Worm (Caenorhabditis elegans) whole organism, L3 larva: Measurements from ENCODE around the gene Y42G9A.3.

Source experiments
- R02D3.7 ChIP-seq: fragments of 150-350 bp; optimal IDR thresholded peaks from 2 replicates; lab custom pipeline; 2014; ENCODE audit warnings: missing biosample characterization, missing genetic modification characterization
- ZK546.5 ChIP-seq: sonication (generic microtip); optimal IDR thresholded peaks from 2 replicates; lab custom pipeline; 2017; ENCODE audit warnings: missing biosample characterization, missing genetic modification characterization
- aly-2 ChIP-seq: fragments of 150-350 bp; optimal IDR thresholded peaks from 2 replicates; lab custom pipeline; 2014; ENCODE audit warnings: missing biosample characterization, missing genetic modification characterization
- ama-1 ChIP-seq: fragments of 150-350 bp; optimal IDR thresholded peaks from 2 replicates; lab custom pipeline; 2018
- ceh-16 ChIP-seq: sonication (generic microtip); optimal IDR thresholded peaks from 2 replicates; lab custom pipeline; 2017; ENCODE audit warnings: missing biosample characterization, missing genetic modification characterization
- ceh-28 ChIP-seq: fragments of 150-350 bp; optimal IDR thresholded peaks from 2 replicates; lab custom pipeline; 2014; ENCODE audit warnings: missing biosample characterization, missing genetic modification reagents, missing genetic modification characterization
- ceh-82 ChIP-seq: fragments of 150-350 bp; optimal IDR thresholded peaks from 2 replicates; lab custom pipeline; 2014; ENCODE audit warnings: missing biosample characterization, missing genetic modification characterization
- daf-12 ChIP-seq: fragments of 150-350 bp; optimal IDR thresholded peaks from 2 replicates; lab custom pipeline; 2014; ENCODE audit warnings: missing biosample characterization, missing genetic modification reagents, missing genetic modification characterization
- egl-27 ChIP-seq: sonication (generic microtip); optimal IDR thresholded peaks from 4 replicates; lab custom pipeline; 2017; ENCODE audit warnings: missing biosample characterization, missing genetic modification reagents, missing genetic modification characterization
- egl-5 ChIP-seq: fragments of 150-350 bp; optimal IDR thresholded peaks from 2 replicates; lab custom pipeline; 2017; ENCODE audit warnings: missing biosample characterization, missing genetic modification reagents, missing genetic modification characterization, inconsistent platforms
- elt-1 ChIP-seq: fragments of 150-350 bp; optimal IDR thresholded peaks from 2 replicates; lab custom pipeline; 2014; ENCODE audit warnings: missing biosample characterization, missing genetic modification characterization
- elt-2 ChIP-seq: sonication (generic microtip); optimal IDR thresholded peaks from 2 replicates; lab custom pipeline; 2016; ENCODE audit warnings: missing genetic modification reagents, mild to moderate bottlenecking, missing genetic modification characterization, missing compliant biosample characterization
- elt-3 ChIP-seq, 3 experiments: fragments of 150-350 bp in 1 of 3; sonication (generic microtip) in 2 of 3; optimal IDR thresholded peaks; 2 replicates in 2 of 3; 4 replicates in 1 of 3; lab custom pipeline; 2014 to 2017; ENCODE audit warnings: missing biosample characterization in 3 of 3, missing genetic modification characterization in 3 of 3
- eor-1 ChIP-seq, 2 experiments: fragments of 150-350 bp; optimal IDR thresholded peaks; 2 replicates each; lab custom pipeline; 2014 to 2018; ENCODE audit warnings: missing biosample characterization in 2 of 2, missing genetic modification characterization in 2 of 2
- fkh-10 ChIP-seq: sonication (generic microtip); optimal IDR thresholded peaks from 2 replicates; lab custom pipeline; 2017; ENCODE audit warnings: missing biosample characterization, missing genetic modification reagents, missing genetic modification characterization
- fkh-2 ChIP-seq: fragments of 150-350 bp; optimal IDR thresholded peaks from 2 replicates; lab custom pipeline; 2014; ENCODE audit warnings: missing biosample characterization, missing genetic modification reagents, missing genetic modification characterization
- hmg-11 ChIP-seq: sonication (generic microtip); optimal IDR thresholded peaks from 2 replicates; lab custom pipeline; 2016; ENCODE audit warnings: missing genetic modification characterization, missing compliant biosample characterization
- jun-1 ChIP-seq: fragments of 150-350 bp; optimal IDR thresholded peaks from 2 replicates; lab custom pipeline; 2014; ENCODE audit warnings: missing biosample characterization, missing genetic modification reagents, missing genetic modification characterization
- lin-15B ChIP-seq: fragments of 150-350 bp; optimal IDR thresholded peaks from 2 replicates; lab custom pipeline; 2014; ENCODE audit warnings: missing biosample characterization, missing genetic modification characterization
- lsy-12 ChIP-seq: sonication (generic microtip); optimal IDR thresholded peaks from 2 replicates; lab custom pipeline; 2016; ENCODE audit warnings: mild to moderate bottlenecking, missing genetic modification characterization, missing compliant biosample characterization
- nfya-1 ChIP-seq: sonication (generic microtip); optimal IDR thresholded peaks from 2 replicates; lab custom pipeline; 2017; ENCODE audit warnings: missing genetic modification characterization, mild to moderate bottlenecking, missing compliant biosample characterization, antibody characterized with exemption, moderate library complexity; ENCODE audit not compliant: insufficient read depth
- nhr-12 ChIP-seq: fragments of 150-350 bp; optimal IDR thresholded peaks from 2 replicates; lab custom pipeline; 2014; ENCODE audit warnings: missing biosample characterization, missing genetic modification characterization
- nhr-23 ChIP-seq: fragments of 150-350 bp; optimal IDR thresholded peaks from 2 replicates; lab custom pipeline; 2014; ENCODE audit warnings: missing biosample characterization, missing genetic modification reagents, missing genetic modification characterization
- nhr-25 ChIP-seq: sonication (generic microtip); optimal IDR thresholded peaks from 2 replicates; lab custom pipeline; 2017; ENCODE audit warnings: missing biosample characterization, missing genetic modification characterization
- nhr-28 ChIP-seq: fragments of 150-350 bp; optimal IDR thresholded peaks from 2 replicates; lab custom pipeline; 2014; ENCODE audit warnings: missing biosample characterization, missing genetic modification characterization
- nhr-43 ChIP-seq: sonication (generic microtip); optimal IDR thresholded peaks from 2 replicates; lab custom pipeline; 2016; ENCODE audit warnings: mild to moderate bottlenecking, missing genetic modification characterization, missing compliant biosample characterization; ENCODE audit not compliant: poor library complexity, severe bottlenecking
- nhr-76 ChIP-seq: fragments of 150-350 bp; sonication (generic microtip); optimal IDR thresholded peaks from 5 replicates; lab custom pipeline; 2014; ENCODE audit warnings: missing biosample characterization, missing genetic modification characterization
- nhr-77 ChIP-seq: fragments of 150-350 bp; optimal IDR thresholded peaks from 2 replicates; lab custom pipeline; 2014; ENCODE audit warnings: missing biosample characterization, missing genetic modification characterization
- pha-4 ChIP-seq: fragments of 150-350 bp; optimal IDR thresholded peaks from 2 replicates; lab custom pipeline; 2014; ENCODE audit warnings: missing biosample characterization, missing genetic modification reagents, missing genetic modification characterization
- pqm-1 ChIP-seq: fragments of 150-350 bp; optimal IDR thresholded peaks from 2 replicates; lab custom pipeline; 2017; ENCODE audit warnings: missing biosample characterization, missing genetic modification characterization, inconsistent platforms
- sea-2 ChIP-seq: fragments of 150-350 bp; sonication (generic microtip); optimal IDR thresholded peaks from 4 replicates; lab custom pipeline; 2014; ENCODE audit warnings: missing biosample characterization, missing genetic modification reagents, missing genetic modification characterization
- skn-1 ChIP-seq: fragments of 150-350 bp; optimal IDR thresholded peaks from 2 replicates; lab custom pipeline; 2014; ENCODE audit warnings: missing biosample characterization, missing genetic modification characterization
- snpc-4 ChIP-seq: fragments of 150-350 bp; optimal IDR thresholded peaks from 2 replicates; lab custom pipeline; 2014; ENCODE audit warnings: missing biosample characterization, missing genetic modification characterization
- tbx-2 ChIP-seq: sonication (generic microtip); optimal IDR thresholded peaks from 2 replicates; lab custom pipeline; 2016; ENCODE audit warnings: mild to moderate bottlenecking, missing genetic modification characterization, missing compliant biosample characterization
- unc-62 ChIP-seq: fragments of 150-350 bp; sonication (generic microtip); optimal IDR thresholded peaks from 4 replicates; lab custom pipeline; 2014; ENCODE audit warnings: missing biosample characterization, missing genetic modification reagents, missing genetic modification characterization
- ztf-4 ChIP-seq: fragments of 150-350 bp; optimal IDR thresholded peaks from 2 replicates; lab custom pipeline; 2014; ENCODE audit warnings: missing biosample characterization, missing genetic modification characterization

The Y42G9A.3 gene

DNA sequence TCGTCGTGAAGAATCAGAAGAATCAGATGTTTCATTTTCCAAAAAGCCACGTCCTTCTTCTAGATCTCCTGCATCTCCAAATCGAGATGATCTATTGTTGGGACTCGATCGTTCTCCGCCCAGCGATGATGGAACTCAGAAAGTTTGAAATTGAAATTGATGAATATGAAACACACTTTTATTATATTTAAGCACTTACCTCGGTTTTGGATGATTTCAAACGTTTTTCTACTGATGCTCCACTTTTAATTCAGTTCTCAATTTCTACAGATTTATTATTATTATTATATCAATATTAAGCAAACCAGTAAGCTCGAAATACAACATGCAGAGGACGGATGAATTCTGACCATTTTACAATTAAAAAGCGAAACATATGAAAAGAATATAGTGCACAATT, 8.5 kb downstream of the Y42G9A.3 start:
- no peak for TF ChIP-seq R02D3.7 (tag; lab: Kevin White, UChicago)
- no peak for TF ChIP-seq nhr-76 (tag; lab: Kevin White, UChicago)
- TF ChIP-seq ama-1: no peak
- no peak for TF ChIP-seq lsy-12 (tag; lab: Kevin White, UChicago)
- no peak for TF ChIP-seq egl-5
- no peak for TF ChIP-seq nfya-1
- TF ChIP-seq fkh-2: no peak
- no peak for TF ChIP-seq ceh-82 (tag; lab: Kevin White, UChicago)
- TF ChIP-seq snpc-4: no peak
- TF ChIP-seq nhr-25 (tag; lab: Kevin White, UChicago): no peak
- TF ChIP-seq eor-1 (tag; optimal IDR thresholded peaks at IDR 0.05; lab: Kevin White, UChicago): no peak
- TF ChIP-seq jun-1 (tag; lab: Kevin White, UChicago): no peak
- no peak for TF ChIP-seq elt-1 (tag; lab: Kevin White, UChicago)
- TF ChIP-seq nhr-28: no peak
- no peak for TF ChIP-seq ceh-16 (tag; lab: Kevin White, UChicago)
- TF ChIP-seq aly-2 (tag; lab: Kevin White, UChicago): no peak
- TF ChIP-seq unc-62: no peak

DNA sequence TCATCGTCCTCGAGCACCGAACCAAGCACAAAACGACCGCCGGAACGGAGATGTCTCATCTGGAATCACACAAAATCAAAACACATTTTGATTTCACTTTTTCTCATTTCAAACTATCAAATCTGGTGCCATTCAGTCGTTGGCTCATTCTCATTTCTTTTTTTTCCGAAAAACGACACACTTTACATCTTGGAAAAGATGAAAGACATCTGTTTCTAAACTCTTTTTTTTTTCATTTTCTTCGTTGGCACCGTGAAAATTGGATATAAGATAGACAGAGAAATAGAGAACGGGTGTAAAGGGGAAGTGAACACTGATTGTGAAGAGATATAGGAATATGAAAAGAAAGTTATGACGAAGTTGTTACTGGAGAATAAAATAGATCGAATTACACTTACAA, 9.7 kb downstream of the Y42G9A.3 start:
- TF ChIP-seq nfya-1: no peak
- no peak for TF ChIP-seq nhr-77 (tag; lab: Kevin White, UChicago)
- TF ChIP-seq nhr-25 (tag; lab: Kevin White, UChicago): no peak
- TF ChIP-seq elt-1 (tag; lab: Kevin White, UChicago): no peak
- TF ChIP-seq ceh-16 (tag; lab: Kevin White, UChicago): no peak
- TF ChIP-seq elt-3 (tag; optimal IDR thresholded peaks at IDR 0.05; lab: Kevin White, UChicago): no peak

DNA sequence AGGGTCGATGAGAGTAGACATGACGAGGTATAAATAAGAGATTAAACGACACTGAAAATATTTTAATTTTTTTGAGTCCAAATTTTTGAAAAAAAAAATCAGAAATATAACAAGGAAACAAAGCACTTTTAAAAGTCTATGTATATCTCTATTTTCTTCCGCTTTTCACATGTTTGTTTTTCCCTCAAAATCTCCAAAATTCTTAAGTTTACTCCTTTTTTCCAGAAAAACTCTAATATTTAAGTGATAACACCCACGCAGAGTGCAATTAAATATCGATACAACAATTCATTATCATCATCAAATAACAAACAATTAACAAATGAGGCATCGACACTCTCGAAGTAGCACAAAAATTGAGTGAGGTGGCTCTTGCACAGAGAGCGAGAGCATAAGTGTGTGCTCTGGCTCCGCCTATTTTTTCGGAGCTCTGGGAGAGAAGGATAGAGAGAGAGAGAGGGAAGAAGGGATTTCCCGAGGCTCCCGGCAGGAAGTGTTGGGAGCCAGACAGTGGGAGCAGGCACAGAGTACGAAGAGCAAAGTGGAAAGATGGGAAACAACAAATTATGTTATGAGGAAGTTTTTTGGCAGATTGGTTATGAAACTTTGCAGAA, 11.8 kb downstream of the Y42G9A.3 start, which contains the start of gene anmt-2:
Gene anmt-2, minus strand, starts transcription at position 51 of the 614 bp plus-strand sequence.
- TF ChIP-seq snpc-4 (no peak), ztf-4 (tag; lab: Kevin White, UChicago) (no peak), pha-4 (tag; lab: Kevin White, UChicago) (peak; percentile 57), egl-5 (peak; percentile 35)

DNA sequence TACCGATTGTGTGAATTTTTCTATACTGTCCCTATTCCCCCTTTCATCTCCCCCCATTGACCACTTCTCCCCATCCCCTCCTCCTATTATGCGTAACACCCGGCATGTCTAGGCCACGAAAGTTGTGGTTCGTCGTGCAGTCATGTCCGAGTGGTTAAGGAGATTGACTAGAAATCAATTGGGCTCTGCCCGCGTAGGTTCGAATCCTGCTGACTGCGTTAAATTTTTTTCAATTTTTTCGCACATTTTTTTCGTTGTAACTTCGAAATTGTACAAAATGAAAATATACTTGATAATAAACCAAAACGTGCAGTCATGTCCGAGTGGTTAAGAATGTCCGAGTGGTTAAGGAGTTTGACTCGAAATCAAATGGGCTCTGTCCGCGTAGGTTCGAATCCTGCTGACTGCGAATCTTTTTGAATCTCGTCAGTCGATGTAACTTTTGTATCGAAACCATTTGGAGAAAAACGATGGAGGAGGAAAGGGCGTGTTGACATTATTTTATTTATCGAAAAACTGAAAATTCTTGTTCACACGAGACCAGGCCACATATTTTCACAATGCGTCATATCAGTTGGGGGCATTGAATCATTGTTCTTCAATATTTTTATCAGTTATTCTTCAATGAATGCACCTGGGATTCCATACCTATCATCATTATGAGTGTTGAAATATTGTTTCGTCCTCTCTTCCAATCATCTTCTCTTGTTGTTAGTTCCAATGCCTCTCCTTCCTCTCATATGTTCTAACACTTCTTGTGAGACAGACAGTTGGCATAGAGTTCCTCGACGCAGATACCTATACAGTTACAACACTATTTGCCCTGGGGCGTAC, 12.8 kb downstream of the Y42G9A.3 start, which contains the start of gene nfm-1:
Gene nfm-1, plus strand, starts transcription at position 812 of the 834 bp plus-strand sequence.
- TF ChIP-seq pha-4 (tag; lab: Kevin White, UChicago) (peak; percentile 54), daf-12 (tag; lab: Kevin White, UChicago) (no peak), elt-3 (tag; optimal IDR thresholded peaks at IDR 0.05; lab: Kevin White, UChicago) (peak in 1 of 3 experiments; percentile 44), fkh-10 (GFP tag; lab: Kevin White, UChicago) (peak; percentile 47), egl-27 (tag; lab: Kevin White, UChicago) (peak; percentile 64), lsy-12 (tag; lab: Kevin White, UChicago) (peak; percentile 55), nhr-43 (tag; lab: Kevin White, UChicago) (peak; percentile 55), elt-2 (peak; percentile 94), ztf-4 (tag; lab: Kevin White, UChicago) (no peak), pqm-1 (tag; lab: Kevin White, UChicago) (peak; percentile 60), jun-1 (tag; lab: Kevin White, UChicago) (peak; percentile 78), skn-1 (peak; percentile 47), snpc-4 (peak; percentile 27), tbx-2 (tag; lab: Kevin White, UChicago) (peak; percentile 20), nhr-12 (tag; lab: Kevin White, UChicago) (no peak), unc-62 (no peak), nhr-23 (peak; percentile 63), ceh-28 (tag; lab: Kevin White, UChicago) (peak; percentile 42), aly-2 (tag; lab: Kevin White, UChicago) (peak; percentile 22), hmg-11 (tag; lab: Kevin White, UChicago) (peak; percentile 68), R02D3.7 (tag; lab: Kevin White, UChicago) (peak; percentile 5), sea-2 (no peak), elt-1 (tag; lab: Kevin White, UChicago) (no peak), lin-15B (tag; lab: Kevin White, UChicago) (peak; percentile 48), nhr-25 (tag; lab: Kevin White, UChicago) (peak; percentile 48), ama-1 (no peak), ZK546.5 (tag; lab: Kevin White, UChicago) (no peak), nfya-1 (peak; percentile 68), egl-5 (peak; percentile 38)
